Worm (Caenorhabditis elegans) whole organism, L1 larva: Measurements from ENCODE around the gene Y60A3A.25.
A peak's percentile ranks its signal among the peaks of the same experiment; 100 is the strongest.
"Not testable (repeated sequence)": the region's sequence is repeated elsewhere in the genome, so short reads cannot be mapped to it uniquely, and the experiment has no call there.

Source experiments
- C04F5.9 ChIP-seq: sonication (generic microtip); optimal IDR thresholded peaks from 2 replicates; lab custom pipeline; 2016; ENCODE audit warnings: missing genetic modification characterization, missing compliant biosample characterization
- F16B12.6 ChIP-seq: fragments of 150-350 bp; optimal IDR thresholded peaks from 2 replicates; lab custom pipeline; 2014; ENCODE audit warnings: missing biosample characterization, missing genetic modification characterization
- Y116A8C.19 ChIP-seq: sonication (generic microtip); optimal IDR thresholded peaks from 2 replicates; lab custom pipeline; 2016; ENCODE audit warnings: missing compliant biosample characterization, missing genetic modification characterization, borderline replicate concordance
- alr-1 ChIP-seq: fragments of 200-800 bp; sonication (Bioruptor generic); optimal IDR thresholded peaks from 2 replicates; lab custom pipeline; 2018; ENCODE audit warnings: borderline replicate concordance, mild to moderate bottlenecking, missing genetic modification characterization, missing compliant biosample characterization
- blmp-1 ChIP-seq: fragments of 150-350 bp; optimal IDR thresholded peaks from 2 replicates; lab custom pipeline; 2014; ENCODE audit warnings: missing biosample characterization, missing genetic modification characterization
- ceh-63 ChIP-seq: fragments of 200-800 bp; sonication (Bioruptor generic); optimal IDR thresholded peaks from 2 replicates; lab custom pipeline; 2018; ENCODE audit warnings: mild to moderate bottlenecking, missing genetic modification characterization, missing compliant biosample characterization
- efl-1 ChIP-seq, 4 experiments: fragments of 150-350 bp; optimal IDR thresholded peaks in 3 of 4; peaks in 1 of 4; 1 replicate in 1 of 4; 2 replicates in 3 of 4; lab custom pipeline; 2014; ENCODE audit warnings: missing biosample characterization in 2 of 4, missing genetic modification characterization in 2 of 4, missing genetic modification reagents in 2 of 4
- efl-3 ChIP-seq: fragments of 200-800 bp; sonication (Bioruptor generic); optimal IDR thresholded peaks from 2 replicates; lab custom pipeline; 2018; ENCODE audit warnings: mild to moderate bottlenecking, missing genetic modification characterization, missing compliant biosample characterization
- egl-13 ChIP-seq: sonication (generic microtip); optimal IDR thresholded peaks from 2 replicates; lab custom pipeline; 2016; ENCODE audit warnings: missing genotype, missing genetic modification reagents, missing genetic modification characterization, missing compliant biosample characterization
- egl-27 ChIP-seq, 2 experiments: fragments of 150-350 bp in 1 of 2; sonication (generic microtip); optimal IDR thresholded peaks; 3 replicates each; lab custom pipeline; 2017 to 2018; ENCODE audit warnings: missing biosample characterization in 2 of 2, missing genetic modification characterization in 2 of 2, missing genetic modification reagents in 2 of 2
- elt-2 ChIP-seq: sonication (generic microtip); optimal IDR thresholded peaks from 2 replicates; lab custom pipeline; 2016; ENCODE audit warnings: missing genetic modification characterization, mild to moderate bottlenecking, inconsistent platforms, missing compliant biosample characterization, missing genetic modification reagents
- ets-5 ChIP-seq: fragments of 200-800 bp; sonication (Bioruptor generic); IDR thresholded peaks from 2 replicates; pipeline ENCODE4 v1.3.6; 2022; ENCODE audit warnings: missing genetic modification characterization, missing compliant biosample characterization
- fkh-10 ChIP-seq: sonication (generic microtip); optimal IDR thresholded peaks from 2 replicates; lab custom pipeline; 2017; ENCODE audit warnings: missing biosample characterization, missing genetic modification reagents, missing genetic modification characterization
- hlh-4 ChIP-seq: sonication (generic microtip); optimal IDR thresholded peaks from 2 replicates; lab custom pipeline; 2016; ENCODE audit warnings: mild to moderate bottlenecking, missing genetic modification characterization, missing compliant biosample characterization
- jun-1 ChIP-seq: fragments of 150-350 bp; optimal IDR thresholded peaks from 2 replicates; lab custom pipeline; 2014; ENCODE audit warnings: missing biosample characterization, missing genetic modification reagents, missing genetic modification characterization
- lin-13 ChIP-seq: fragments of 150-350 bp; optimal IDR thresholded peaks from 2 replicates; lab custom pipeline; 2014; ENCODE audit warnings: missing biosample characterization, missing genetic modification reagents, missing genetic modification characterization
- lin-15B ChIP-seq: fragments of 150-350 bp; sonication (generic microtip); optimal IDR thresholded peaks from 3 replicates; lab custom pipeline; 2014; ENCODE audit warnings: missing biosample characterization, missing genetic modification characterization
- lir-3 ChIP-seq: sonication (generic microtip); optimal IDR thresholded peaks from 2 replicates; lab custom pipeline; 2016; ENCODE audit warnings: mild to moderate bottlenecking, missing genetic modification characterization, moderate library complexity, missing compliant biosample characterization; ENCODE audit not compliant: poor library complexity
- mab-9 ChIP-seq: fragments of 200-800 bp; sonication (Bioruptor generic); IDR thresholded peaks from 2 replicates; pipeline ENCODE4 v1.3.6; 2022; ENCODE audit warnings: missing genetic modification reagents, missing genetic modification characterization, missing compliant biosample characterization
- mdl-1 ChIP-seq, 2 experiments: fragments of 150-350 bp; optimal IDR thresholded peaks; 2 replicates each; lab custom pipeline; 2014 to 2017; ENCODE audit warnings: missing biosample characterization in 2 of 2, missing genetic modification characterization in 2 of 2, inconsistent platforms in 1 of 2
- nhr-19 ChIP-seq: fragments of 200-800 bp; sonication (Bioruptor generic); conservative IDR thresholded peaks from 2 replicates; pipeline ENCODE4 v1.3.6; 2022; ENCODE audit warnings: missing genetic modification characterization, missing compliant biosample characterization
- nhr-20 ChIP-seq: sonication (generic microtip); optimal IDR thresholded peaks from 2 replicates; lab custom pipeline; 2016; ENCODE audit warnings: mild to moderate bottlenecking, missing genetic modification characterization, missing compliant biosample characterization
- nhr-76 ChIP-seq: sonication (generic microtip); optimal IDR thresholded peaks from 2 replicates; lab custom pipeline; 2017; ENCODE audit warnings: missing biosample characterization, missing genetic modification characterization
- nhr-85 ChIP-seq: sonication (generic microtip); peaks from one replicate; lab custom pipeline; 2016; ENCODE audit warnings: missing genetic modification characterization, inconsistent platforms, missing compliant biosample characterization
- pax-3 ChIP-seq: fragments of 200-800 bp; sonication (Bioruptor generic); optimal IDR thresholded peaks from 2 replicates; lab custom pipeline; 2018; ENCODE audit warnings: mild to moderate bottlenecking, missing genetic modification characterization, moderate library complexity, missing compliant biosample characterization
- sox-4 ChIP-seq: sonication (generic microtip); optimal IDR thresholded peaks from 2 replicates; lab custom pipeline; 2016; ENCODE audit warnings: missing genetic modification characterization, missing compliant biosample characterization
- swsn-7 ChIP-seq: sonication (generic microtip); optimal IDR thresholded peaks from 2 replicates; lab custom pipeline; 2016; ENCODE audit warnings: missing genetic modification characterization, missing compliant biosample characterization
- unc-130 ChIP-seq: fragments of 150-350 bp; optimal IDR thresholded peaks from 2 replicates; lab custom pipeline; 2017; ENCODE audit warnings: missing biosample characterization, missing genetic modification characterization, inconsistent platforms
- unc-30 ChIP-seq: sonication (generic microtip); optimal IDR thresholded peaks from 2 replicates; lab custom pipeline; 2017; ENCODE audit warnings: missing biosample characterization, missing genetic modification characterization
- unc-62 ChIP-seq: fragments of 150-350 bp; optimal IDR thresholded peaks from 2 replicates; lab custom pipeline; 2014; ENCODE audit warnings: missing biosample characterization, missing genetic modification reagents, missing genetic modification characterization
- unc-86 ChIP-seq: sonication (generic microtip); optimal IDR thresholded peaks from 2 replicates; lab custom pipeline; 2016; ENCODE audit warnings: missing genetic modification characterization, missing compliant biosample characterization
- vab-15 ChIP-seq: sonication (generic microtip); optimal IDR thresholded peaks from 2 replicates; lab custom pipeline; 2017; ENCODE audit warnings: missing genotype, mild to moderate bottlenecking, missing genetic modification characterization, missing compliant biosample characterization
- zag-1 ChIP-seq: fragments of 150-350 bp; optimal IDR thresholded peaks from 2 replicates; lab custom pipeline; 2014; ENCODE audit warnings: missing biosample characterization, missing genetic modification characterization
- ztf-11 ChIP-seq, 2 experiments: sonication (generic microtip); optimal IDR thresholded peaks; 2 replicates each; lab custom pipeline; 2016 to 2017; ENCODE audit warnings: missing genetic modification characterization in 2 of 2, missing biosample characterization in 1 of 2, missing compliant biosample characterization in 1 of 2

The Y60A3A.25 gene

ce11 chrV:19965626-19966025, 28.4 kb downstream of the Y60A3A.25 start, which contains the start of gene srh-171:
Gene srh-171, plus strand, starts transcription at chrV:19965700.
- TF ChIP-seq ztf-11 (tag; optimal IDR thresholded peaks at IDR 0.05; lab: Kevin White, UChicago), result no peak
- TF ChIP-seq lin-13 (GFP tag; lab: Kevin White, UChicago), result no peak
- TF ChIP-seq efl-1 (optimal IDR thresholded peaks at IDR 0.05; lab: Kevin White, UChicago), result no peak
- peak in 1 of 2 experiments; percentile 69 for TF ChIP-seq efl-1 (GFP tag; optimal IDR thresholded peaks at IDR 0.05 in 1 of 2; lab: Kevin White, UChicago)
- TF ChIP-seq sox-4, result no peak
- TF ChIP-seq mdl-1 (tag; optimal IDR thresholded peaks at IDR 0.05; lab: Kevin White, UChicago), result no peak
- no peak for TF ChIP-seq egl-27 (tag; optimal IDR thresholded peaks at IDR 0.05; lab: Kevin White, UChicago)

ce11 chrV:19961971-19962370, 32.0 kb downstream of the Y60A3A.25 start:
- TF ChIP-seq C04F5.9 (tag; lab: Kevin White, UChicago) (no peak), unc-30 (no peak), nhr-76 (tag; lab: Kevin White, UChicago) (no peak), ceh-63 (no peak), blmp-1 (tag; lab: Kevin White, UChicago) (no peak), jun-1 (tag; lab: Kevin White, UChicago) (no peak), sox-4 (no peak)

- TF ChIP-seq Y116A8C.19 (tag; lab: Kevin White, UChicago) (no peak), unc-86 (no peak), efl-3 (GFP tag; lab: Kevin White, UChicago) (no peak), mdl-1 (tag; optimal IDR thresholded peaks at IDR 0.05; lab: Kevin White, UChicago) (no peak), vab-15 (no peak), hlh-4 (tag; lab: Kevin White, UChicago) (no peak), pax-3 (tag; lab: Kevin White, UChicago) (no peak), lin-15B (tag; lab: Kevin White, UChicago) (no peak), ets-5 (GFP tag; lab: Robert Waterston, UW) (no peak), nhr-85 (tag; lab: Kevin White, UChicago) (no peak), ztf-11 (tag; optimal IDR thresholded peaks at IDR 0.05; lab: Kevin White, UChicago) (no peak), F16B12.6 (tag; lab: Kevin White, UChicago) (no peak), elt-2 (tag; lab: Kevin White, UChicago) (no peak), egl-13 (tag; lab: Kevin White, UChicago) (no peak), unc-62 (GFP tag; lab: Kevin White, UChicago) (no peak)
Observed at ce11 chrV:19958744-19959143, 35.2 kb downstream of the Y60A3A.25 start, which contains the start of gene srh-172. Gene srh-172, plus strand, starts transcription at chrV:19959044.

ce11 chrV:19955171-19955570, 38.8 kb downstream of the Y60A3A.25 start, which contains the start of gene abhd-3.1:
Gene abhd-3.1, plus strand, starts transcription at chrV:19955488.
- TF ChIP-seq nhr-19, result peak; percentile 34
- TF ChIP-seq nhr-20 (tag; lab: Kevin White, UChicago), result peak; percentile 64
- TF ChIP-seq fkh-10 (GFP tag; lab: Kevin White, UChicago), result no peak
- TF ChIP-seq unc-130, result no peak
- peak; percentile 2 for TF ChIP-seq blmp-1 (tag; lab: Kevin White, UChicago)

- TF ChIP-seq alr-1 (tag; lab: Kevin White, UChicago), result peak; percentile 15
- no peak for TF ChIP-seq zag-1 (tag; lab: Kevin White, UChicago)
- TF ChIP-seq efl-1 (optimal IDR thresholded peaks at IDR 0.05; lab: Kevin White, UChicago), result no peak
- peak in 1 of 2 experiments; percentile 57 for TF ChIP-seq efl-1 (GFP tag; optimal IDR thresholded peaks at IDR 0.05 in 1 of 2; lab: Kevin White, UChicago)
- TF ChIP-seq, all 84 proteins: peak for 2
Observed at ce11 chrV:19954491-19954890, 39.5 kb downstream of the Y60A3A.25 start.

ce11 chrV:19949721-19950120, 44.3 kb downstream of the Y60A3A.25 start, which contains the start of gene Y60A3A.8:
Gene Y60A3A.8, plus strand, starts transcription at chrV:19949978.
- not testable (repeated sequence) for TF ChIP-seq mab-9 (GFP tag; lab: Robert Waterston, UW); lir-3; swsn-7 (tag; lab: Kevin White, UChicago)
